Worm (Caenorhabditis elegans) whole organism, L3 larva: ENCODE measurements around the gene Y42A5A.1.

Experiments
- ceh-28 ChIP-seq: fragments of 150-350 bp; optimal IDR thresholded peaks from 2 replicates; lab custom pipeline; 2014; ENCODE audit warnings: missing biosample characterization, missing genetic modification reagents, missing genetic modification characterization
- fkh-10 ChIP-seq: sonication (generic microtip); optimal IDR thresholded peaks from 2 replicates; lab custom pipeline; 2017; ENCODE audit warnings: missing biosample characterization, missing genetic modification reagents, missing genetic modification characterization
- fkh-2 ChIP-seq: fragments of 150-350 bp; optimal IDR thresholded peaks from 2 replicates; lab custom pipeline; 2014; ENCODE audit warnings: missing biosample characterization, missing genetic modification reagents, missing genetic modification characterization
- nhr-237 ChIP-seq: fragments of 150-350 bp; optimal IDR thresholded peaks from 2 replicates; lab custom pipeline; 2014; ENCODE audit warnings: missing biosample characterization, missing genetic modification characterization

- TF ChIP-seq fkh-2 (tag; lab: Kevin White, UChicago) (no peak), nhr-237 (tag; lab: Kevin White, UChicago) (no peak), fkh-10 (GFP tag; lab: Kevin White, UChicago) (no peak), ceh-28 (no peak)
These were observed 39.1 kb upstream of the Y42A5A.1 start, which contains the start of gene srh-74 for ce11 chrV:11048678-11049077.
